Fruit fly (Drosophila melanogaster) whole organism, embryonic: ENCODE data around the gene CG7402.

Experiments used
- C15 ChIP-seq: fragments of 200-800 bp; sonication (Bioruptor generic); IDR thresholded peaks from 3 replicates; pipeline ENCODE4 v1.3.6; 2022; ENCODE audit warnings: missing biosample characterization, missing genetic modification characterization
- CG10209 ChIP-seq: fragments of 200-800 bp; sonication (Bioruptor generic); optimal IDR thresholded peaks from 3 replicates; lab custom pipeline; 2017; ENCODE audit warnings: missing biosample characterization, mild to moderate bottlenecking, missing genetic modification characterization, missing genetic modification reagents
- CG10366 ChIP-seq: fragments of 200-800 bp; sonication (Bioruptor generic); IDR thresholded peaks from 2 replicates; pipeline ENCODE4 v1.3.6; 2022; ENCODE audit warnings: missing biosample characterization, missing genetic modification characterization
- CG10462 ChIP-seq: fragments of 200-800 bp; sonication (Bioruptor generic); optimal IDR thresholded peaks from 2 replicates; lab custom pipeline; 2016; ENCODE audit warnings: missing biosample characterization, missing genetic modification characterization
- CG12391 ChIP-seq: fragments of 200-800 bp; sonication (Bioruptor generic); optimal IDR thresholded peaks from 3 replicates; lab custom pipeline; 2018; ENCODE audit warnings: missing biosample characterization, mild to moderate bottlenecking, missing genetic modification characterization, moderate library complexity
- CG12659 ChIP-seq: fragments of 200-800 bp; sonication (Bioruptor generic); optimal IDR thresholded peaks from 3 replicates; lab custom pipeline; 2017; ENCODE audit warnings: mild to moderate bottlenecking, missing biosample characterization, missing genetic modification reagents, missing genetic modification characterization
- CG14050 ChIP-seq: fragments of 200-800 bp; sonication (Bioruptor generic); IDR thresholded peaks from 3 replicates; pipeline ENCODE4 v1.3.6; 2022; ENCODE audit warnings: missing biosample characterization, missing genetic modification characterization
- CG16813 ChIP-seq: fragments of 200-800 bp; sonication (Bioruptor generic); IDR thresholded peaks from 3 replicates; pipeline ENCODE4 v1.3.6; 2022; ENCODE audit warnings: missing biosample characterization, missing genetic modification characterization; ENCODE audit not compliant: partially characterized antibody
- CG16863 ChIP-seq: fragments of 200-800 bp; sonication (Bioruptor generic); optimal IDR thresholded peaks from 3 replicates; lab custom pipeline; 2016; ENCODE audit warnings: missing biosample characterization, missing genetic modification characterization
- CG17186 ChIP-seq: fragments of 200-800 bp; sonication (Bioruptor generic); optimal IDR thresholded peaks from 3 replicates; lab custom pipeline; 2017; ENCODE audit warnings: missing biosample characterization, missing genetic modification reagents, missing genetic modification characterization
- CG17568 ChIP-seq: fragments of 200-800 bp; sonication (Bioruptor generic); optimal IDR thresholded peaks from 2 replicates; lab custom pipeline; 2018; ENCODE audit warnings: missing biosample characterization, mild to moderate bottlenecking, missing genetic modification characterization, moderate library complexity
- CG2116 ChIP-seq: fragments of 200-800 bp; sonication (Bioruptor generic); optimal IDR thresholded peaks from 3 replicates; lab custom pipeline; 2018; ENCODE audit warnings: missing biosample characterization, mild to moderate bottlenecking, missing genetic modification characterization
- CG3065 ChIP-seq: fragments of 200-800 bp; sonication (Bioruptor generic); optimal IDR thresholded peaks from 2 replicates; lab custom pipeline; 2016; ENCODE audit warnings: missing biosample characterization, missing genetic modification characterization
- CG31224 ChIP-seq: fragments of 200-800 bp; sonication (Bioruptor generic); IDR thresholded peaks from 2 replicates; pipeline ENCODE4 v1.3.6; 2022; ENCODE audit warnings: missing biosample characterization, missing genetic modification characterization
- CG34422 ChIP-seq: fragments of 200-800 bp; sonication (Bioruptor generic); IDR thresholded peaks from 3 replicates; pipeline ENCODE4 v1.3.6; 2022; ENCODE audit warnings: missing biosample characterization, missing genetic modification characterization
- CG3726 ChIP-seq: fragments of 200-800 bp; sonication (Bioruptor generic); IDR thresholded peaks from 3 replicates; pipeline ENCODE4, ENCODE4 v1.3.6; 2022; ENCODE audit warnings: missing biosample characterization, missing genetic modification characterization
- CG3847 ChIP-seq: fragments of 200-800 bp; sonication (Bioruptor generic); IDR thresholded peaks from 2 replicates; pipeline ENCODE4 v1.3.6; 2022; ENCODE audit warnings: missing biosample characterization, missing genetic modification characterization
- CG42726 ChIP-seq: fragments of 200-800 bp; sonication (Bioruptor generic); IDR thresholded peaks from 2 replicates; pipeline ENCODE4 v1.3.6; 2022; ENCODE audit warnings: missing biosample characterization, missing genetic modification characterization; ENCODE audit not compliant: partially characterized antibody
- CG4617 ChIP-seq: fragments of 200-800 bp; sonication (Bioruptor generic); optimal IDR thresholded peaks from 3 replicates; lab custom pipeline; 2016; ENCODE audit warnings: missing biosample characterization, missing genetic modification characterization, borderline replicate concordance
- CG5953 ChIP-seq: fragments of 200-800 bp; sonication (Bioruptor generic); IDR thresholded peaks from 2 replicates; pipeline ENCODE4 v1.3.6; 2022; ENCODE audit warnings: missing biosample characterization, missing genetic modification characterization
- CG6254 ChIP-seq: fragments of 200-800 bp; sonication (Bioruptor generic); optimal IDR thresholded peaks from 3 replicates; lab custom pipeline; 2017; ENCODE audit warnings: mild to moderate bottlenecking, missing biosample characterization, missing genetic modification reagents, missing genetic modification characterization
- CG6272 ChIP-seq: fragments of 200-800 bp; sonication (Bioruptor generic); IDR thresholded peaks from 2 replicates; pipeline ENCODE4 v1.3.6; 2022; ENCODE audit warnings: missing biosample characterization, missing genetic modification characterization
- CG7928 ChIP-seq: fragments of 200-800 bp; sonication (Bioruptor generic); optimal IDR thresholded peaks from 2 replicates; lab custom pipeline; 2017; ENCODE audit warnings: missing biosample characterization, mild to moderate bottlenecking, missing genetic modification characterization
- D19A ChIP-seq: fragments of 200-800 bp; optimal IDR thresholded peaks from 3 replicates; lab custom pipeline; 2019; ENCODE audit warnings: missing biosample characterization, mild to moderate bottlenecking, missing genetic modification characterization, moderate library complexity
- D19B ChIP-seq: fragments of 200-800 bp; sonication (Bioruptor generic); optimal IDR thresholded peaks from 2 replicates; lab custom pipeline; 2017; ENCODE audit warnings: missing biosample characterization, mild to moderate bottlenecking, missing genetic modification characterization
- Dip3 ChIP-seq: fragments of 200-800 bp; sonication (Bioruptor generic); optimal IDR thresholded peaks from 3 replicates; lab custom pipeline; 2016; ENCODE audit warnings: missing biosample characterization, missing genetic modification characterization
- Fer3 ChIP-seq: fragments of 200-800 bp; sonication (Bioruptor generic); optimal IDR thresholded peaks from 2 replicates; lab custom pipeline; 2018; ENCODE audit warnings: missing biosample characterization, mild to moderate bottlenecking, missing genetic modification characterization, moderate library complexity
- Gug ChIP-seq: fragments of 200-800 bp; sonication (Bioruptor generic); IDR thresholded peaks from 4 replicates; pipeline ENCODE4 v1.3.6; 2022; ENCODE audit warnings: missing biosample characterization, missing genetic modification characterization
- H15 ChIP-seq: fragments of 200-800 bp; sonication (Bioruptor generic); IDR thresholded peaks from 3 replicates; pipeline ENCODE4 v1.3.6; 2022; ENCODE audit warnings: missing biosample characterization, missing genetic modification characterization
- Hr51 ChIP-seq, 2 experiments: fragments of 200-800 bp; sonication (Bioruptor generic); optimal IDR thresholded peaks; 2 replicates in 1 of 2; 3 replicates in 1 of 2; lab custom pipeline; 2016 to 2018; ENCODE audit warnings: missing biosample characterization in 2 of 2, missing genetic modification characterization in 2 of 2, mild to moderate bottlenecking in 1 of 2, moderate library complexity in 1 of 2
- Neu2 ChIP-seq: fragments of 200-800 bp; sonication (Bioruptor generic); optimal IDR thresholded peaks from 3 replicates; lab custom pipeline; 2016; ENCODE audit warnings: missing biosample characterization, missing genetic modification characterization, borderline replicate concordance
- Oli ChIP-seq: fragments of 200-800 bp; sonication (Bioruptor generic); optimal IDR thresholded peaks from 2 replicates; lab custom pipeline; 2018; ENCODE audit warnings: missing biosample characterization, mild to moderate bottlenecking, missing genetic modification characterization, moderate library complexity
- Pdp1 ChIP-seq, 2 experiments: fragments of 200-800 bp; sonication (Bioruptor generic); optimal IDR thresholded peaks; 3 replicates each; lab custom pipeline; 2016; ENCODE audit warnings: missing biosample characterization in 2 of 2, missing genetic modification characterization in 2 of 2, mild to moderate bottlenecking in 1 of 2, moderate library complexity in 1 of 2
- Sry-β ChIP-seq: fragments of 200-800 bp; sonication (Bioruptor generic); optimal IDR thresholded peaks from 2 replicates; lab custom pipeline; 2018; ENCODE audit warnings: missing biosample characterization, mild to moderate bottlenecking, missing genetic modification characterization, moderate library complexity
- Xrp1 ChIP-seq: fragments of 200-800 bp; sonication (Bioruptor generic); IDR thresholded peaks from 2 replicates; pipeline ENCODE4 v1.3.6; 2022; ENCODE audit warnings: missing biosample characterization, missing genetic modification characterization
- ase ChIP-seq: fragments of 200-800 bp; sonication (Bioruptor generic); IDR thresholded peaks from 3 replicates; pipeline ENCODE4 v1.3.6; 2022; ENCODE audit warnings: missing biosample characterization, missing genetic modification characterization
- bbx ChIP-seq: fragments of 200-800 bp; sonication (Bioruptor generic); IDR thresholded peaks from 2 replicates; pipeline ENCODE4 v1.3.6; 2022; ENCODE audit warnings: missing biosample characterization, missing genetic modification characterization; ENCODE audit not compliant: partially characterized antibody
- cato ChIP-seq: fragments of 200-800 bp; sonication (Bioruptor generic); optimal IDR thresholded peaks from 2 replicates; lab custom pipeline; 2016; ENCODE audit warnings: missing biosample characterization, missing genetic modification characterization, borderline replicate concordance
- crp ChIP-seq, 2 experiments: fragments of 200-800 bp; sonication (Bioruptor generic); optimal IDR thresholded peaks; 2 replicates in 1 of 2; 3 replicates in 1 of 2; lab custom pipeline; 2017; ENCODE audit warnings: missing biosample characterization in 2 of 2, missing genetic modification characterization in 2 of 2, mild to moderate bottlenecking in 1 of 2, moderate library complexity in 1 of 2
- disco-r ChIP-seq: fragments of 200-800 bp; sonication (Bioruptor generic); optimal IDR thresholded peaks from 2 replicates; lab custom pipeline; 2016; ENCODE audit warnings: missing biosample characterization, missing genetic modification characterization
- dmrt99B ChIP-seq: fragments of 200-800 bp; sonication (Bioruptor generic); optimal IDR thresholded peaks from 2 replicates; lab custom pipeline; 2018; ENCODE audit warnings: missing biosample characterization, mild to moderate bottlenecking, missing genetic modification characterization, moderate library complexity
- grau ChIP-seq: fragments of 200-800 bp; optimal IDR thresholded peaks from 3 replicates; lab custom pipeline; 2019; ENCODE audit warnings: missing biosample characterization, mild to moderate bottlenecking, missing genetic modification characterization, moderate library complexity
- luna ChIP-seq: fragments of 200-800 bp; sonication (Bioruptor generic); optimal IDR thresholded peaks from 2 replicates; lab custom pipeline; 2016; ENCODE audit warnings: missing biosample characterization, missing genetic modification characterization
- run ChIP-seq: fragments of 200-800 bp; sonication (Bioruptor generic); optimal IDR thresholded peaks from 3 replicates; lab custom pipeline; 2018; ENCODE audit warnings: missing biosample characterization, mild to moderate bottlenecking, missing genetic modification characterization
- shn ChIP-seq: fragments of 200-800 bp; sonication (Bioruptor generic); optimal IDR thresholded peaks from 3 replicates; lab custom pipeline; 2016; ENCODE audit warnings: missing biosample characterization, missing genetic modification characterization
- slp2 ChIP-seq: fragments of 200-800 bp; sonication (Bioruptor generic); optimal IDR thresholded peaks from 2 replicates; lab custom pipeline; 2016; ENCODE audit warnings: missing biosample characterization, missing genetic modification characterization
- ssp ChIP-seq: fragments of 200-800 bp; sonication (Bioruptor generic); IDR thresholded peaks from 2 replicates; pipeline ENCODE4 v1.3.6; 2022; ENCODE audit warnings: missing biosample characterization, missing genetic modification characterization
- tgo ChIP-seq: fragments of 200-800 bp; sonication (Bioruptor generic); IDR thresholded peaks from 3 replicates; pipeline ENCODE4 v1.3.6; 2022; ENCODE audit warnings: missing biosample characterization, missing genetic modification characterization
- tx ChIP-seq: fragments of 200-800 bp; sonication (Bioruptor generic); optimal IDR thresholded peaks from 2 replicates; lab custom pipeline; 2016; ENCODE audit warnings: missing biosample characterization, missing genetic modification characterization
- unpg ChIP-seq: fragments of 200-800 bp; sonication (Bioruptor generic); optimal IDR thresholded peaks from 3 replicates; lab custom pipeline; 2018; ENCODE audit warnings: missing biosample characterization, mild to moderate bottlenecking, missing genetic modification characterization, moderate library complexity
- vnd ChIP-seq: fragments of 200-800 bp; sonication (Bioruptor generic); IDR thresholded peaks from 3 replicates; pipeline ENCODE4 v1.3.6; 2022; ENCODE audit warnings: missing biosample characterization, missing genetic modification characterization; ENCODE audit not compliant: partially characterized antibody

Gene CG7402

dm6 chr3L:17849517-17849916, 38.0 kb upstream of the CG7402 start, which contains the start of gene TrpRS-m (continued):
- TF ChIP-seq Neu2 (GFP tag; lab: Kevin White, UChicago) (no peak), CG12391 (tag; lab: Kevin White, UChicago) (peak; percentile 23), disco-r (no peak), Xrp1 (GFP tag; lab: Robert Waterston, UW) (peak; percentile 21; the same call in 1 of the 2 replicates), CG3847 (GFP tag; lab: Robert Waterston, UW) (0 out of 2 replicates have a peak, but pooled peaks have one; percentile 13), luna (no peak), tgo (GFP tag; lab: Robert Waterston, UW) (no peak), slp2 (GFP tag; lab: Kevin White, UChicago) (no peak), CG14050 (no peak), D19A (tag; lab: Kevin White, UChicago) (no peak), unpg (no peak), Sry-β (GFP tag; lab: Kevin White, UChicago) (peak; percentile 92), D19B (GFP tag; lab: Kevin White, UChicago) (no peak), CG10366 (GFP tag; lab: Robert Waterston, UW) (no peak), CG42726 (GFP tag; lab: Robert Waterston, UW) (no peak), ssp (GFP tag; lab: Robert Waterston, UW) (no peak), CG17186 (no peak), Hr51 (GFP tag; optimal IDR thresholded peaks at IDR 0.05; lab: Kevin White, UChicago) (no peak), Pdp1 (GFP tag; optimal IDR thresholded peaks at IDR 0.05; lab: Kevin White, UChicago) (no peak), CG7928 (GFP tag; lab: Kevin White, UChicago) (no peak), H15 (GFP tag; lab: Robert Waterston, UW) (no peak), CG6254 (GFP tag; lab: Kevin White, UChicago) (no peak), CG10462 (GFP tag; lab: Kevin White, UChicago) (no peak), CG16813 (no peak), bbx (no peak), grau (tag; lab: Kevin White, UChicago) (peak; percentile 30), dmrt99B (no peak), cato (GFP tag; lab: Kevin White, UChicago) (no peak), CG12659 (GFP tag; lab: Kevin White, UChicago) (peak; percentile 5), run (no peak), ase (no peak), CG31224 (no peak), Oli (tag; lab: Kevin White, UChicago) (no peak), vnd (no peak), Dip3 (GFP tag; lab: Kevin White, UChicago) (no peak), tx (GFP tag; lab: Kevin White, UChicago) (no peak), Gug (GFP tag; lab: Robert Waterston, UW) (no peak), C15 (GFP tag; lab: Robert Waterston, UW) (no peak), Fer3 (tag; lab: Kevin White, UChicago) (no peak), shn (GFP tag; lab: Kevin White, UChicago) (no peak), CG34422 (GFP tag; lab: Robert Waterston, UW) (peak; percentile 77; the same call in 1 of the 3 replicates), CG10209 (GFP tag; lab: Kevin White, UChicago) (no peak), CG2116 (GFP tag; lab: Kevin White, UChicago) (peak; percentile 14), CG4617 (GFP tag; lab: Kevin White, UChicago) (peak; percentile 1), CG16863 (GFP tag; lab: Kevin White, UChicago) (no peak), CG17568 (no peak), crp (GFP tag; optimal IDR thresholded peaks at IDR 0.05; lab: Kevin White, UChicago) (peak; percentile 18 to 85), CG3065 (GFP tag; lab: Kevin White, UChicago) (no peak), CG3726 (GFP tag; lab: Robert Waterston, UW) (no peak), CG6272 (GFP tag; lab: Robert Waterston, UW) (no peak), CG5953 (GFP tag; lab: Robert Waterston, UW) (no peak)
